Fruit fly (Drosophila melanogaster) whole organism, embryonic: ENCODE data around the gene CG11085.

Source experiments
- Ada2b ChIP-seq: fragments of 200-800 bp; sonication (Bioruptor generic); IDR thresholded peaks from 2 replicates; pipeline ENCODE4 v1.3.6; 2022; ENCODE audit warnings: missing biosample characterization, missing genetic modification characterization
- CG10209 ChIP-seq: fragments of 200-800 bp; sonication (Bioruptor generic); optimal IDR thresholded peaks from 3 replicates; lab custom pipeline; 2017; ENCODE audit warnings: missing biosample characterization, mild to moderate bottlenecking, missing genetic modification characterization, missing genetic modification reagents
- CG14710 ChIP-seq: fragments of 200-800 bp; sonication (Bioruptor generic); optimal IDR thresholded peaks from 3 replicates; lab custom pipeline; 2019; ENCODE audit warnings: missing biosample characterization, mild to moderate bottlenecking, missing genetic modification characterization, moderate library complexity
- CG15514 ChIP-seq: fragments of 200-800 bp; sonication (Bioruptor generic); optimal IDR thresholded peaks from 3 replicates; lab custom pipeline; 2017; ENCODE audit warnings: missing biosample characterization, missing genetic modification characterization, mild to moderate bottlenecking, moderate library complexity, missing genetic modification reagents
- CG16815 ChIP-seq: fragments of 200-800 bp; sonication (Bioruptor generic); optimal IDR thresholded peaks from 3 replicates; lab custom pipeline; 2017; ENCODE audit warnings: missing biosample characterization, mild to moderate bottlenecking, missing genetic modification characterization
- CG17328 ChIP-seq: fragments of 200-800 bp; sonication (Bioruptor generic); IDR thresholded peaks from 2 replicates; pipeline ENCODE4 v1.3.6; 2022; ENCODE audit warnings: missing biosample characterization, missing genetic modification characterization
- CG1832 ChIP-seq: fragments of 200-800 bp; sonication (Bioruptor generic); optimal IDR thresholded peaks from 2 replicates; lab custom pipeline; 2017; ENCODE audit warnings: missing biosample characterization, mild to moderate bottlenecking, missing genetic modification characterization, inconsistent platforms
- CG2712 ChIP-seq: fragments of 200-800 bp; optimal IDR thresholded peaks from 3 replicates; lab custom pipeline; 2019; ENCODE audit warnings: missing biosample characterization, mild to moderate bottlenecking, missing genetic modification characterization, moderate library complexity
- CG3838 ChIP-seq: fragments of 200-800 bp; sonication (Bioruptor generic); optimal IDR thresholded peaks from 3 replicates; lab custom pipeline; 2016; ENCODE audit warnings: missing biosample characterization, missing genetic modification characterization
- CG3847 ChIP-seq: fragments of 200-800 bp; sonication (Bioruptor generic); IDR thresholded peaks from 2 replicates; pipeline ENCODE4 v1.3.6; 2022; ENCODE audit warnings: missing biosample characterization, missing genetic modification characterization
- CG5180 ChIP-seq: fragments of 200-800 bp; sonication (Bioruptor generic); optimal IDR thresholded peaks from 3 replicates; lab custom pipeline; 2017; ENCODE audit warnings: missing biosample characterization, missing genetic modification characterization, mild to moderate bottlenecking, moderate library complexity, missing genetic modification reagents
- CG6683 ChIP-seq: fragments of 200-800 bp; sonication (Bioruptor generic); optimal IDR thresholded peaks from 2 replicates; lab custom pipeline; 2017; ENCODE audit warnings: missing biosample characterization, mild to moderate bottlenecking, missing genetic modification characterization, missing genetic modification reagents
- CG7786 ChIP-seq: fragments of 200-800 bp; sonication (Bioruptor generic); optimal IDR thresholded peaks from 2 replicates; lab custom pipeline; 2016; ENCODE audit warnings: missing biosample characterization, missing genetic modification characterization
- Chrac-16 ChIP-seq: fragments of 200-800 bp; sonication (Bioruptor generic); optimal IDR thresholded peaks from 3 replicates; lab custom pipeline; 2016; ENCODE audit warnings: missing biosample characterization, missing genetic modification characterization
- Deaf1 ChIP-seq: fragments of 200-800 bp; optimal IDR thresholded peaks from 3 replicates; lab custom pipeline; 2019; ENCODE audit warnings: missing biosample characterization, mild to moderate bottlenecking, missing genetic modification characterization, moderate library complexity
- Dref ChIP-seq: fragments of 200-800 bp; sonication (Bioruptor generic); IDR thresholded peaks from 2 replicates; pipeline ENCODE4 v1.3.6; 2022; ENCODE audit warnings: missing biosample characterization, missing genetic modification characterization
- Ets65A ChIP-seq: fragments of 200-800 bp; sonication (Bioruptor generic); peaks from one replicate; lab custom pipeline; 2016; ENCODE audit warnings: missing biosample characterization, missing genetic modification characterization
- Ets97D ChIP-seq: fragments of 200-800 bp; sonication (Bioruptor generic); optimal IDR thresholded peaks from 3 replicates; lab custom pipeline; 2016; ENCODE audit warnings: missing biosample characterization, missing genetic modification characterization
- H2.0 ChIP-seq: fragments of 200-800 bp; sonication (Bioruptor generic); IDR thresholded peaks from 2 replicates; pipeline ENCODE4 v1.3.6; 2022; ENCODE audit warnings: missing biosample characterization, missing genetic modification characterization
- HLH4C ChIP-seq: fragments of 200-800 bp; sonication (Bioruptor generic); IDR thresholded peaks from 3 replicates; pipeline ENCODE4 v1.3.6; 2022; ENCODE audit warnings: missing biosample characterization, missing genetic modification characterization; ENCODE audit not compliant: partially characterized antibody
- Kr ChIP-seq: fragments of 200-800 bp; sonication (Bioruptor generic); optimal IDR thresholded peaks from 2 replicates; lab custom pipeline; 2017; ENCODE audit warnings: missing biosample characterization, mild to moderate bottlenecking, missing genetic modification characterization
- MESR4 ChIP-seq: fragments of 200-800 bp; sonication (Bioruptor generic); optimal IDR thresholded peaks from 2 replicates; lab custom pipeline; 2018; ENCODE audit warnings: missing biosample characterization, mild to moderate bottlenecking, missing genetic modification characterization, moderate library complexity
- Med ChIP-seq: fragments of 200-800 bp; sonication (Bioruptor generic); peaks from one replicate; lab custom pipeline; 2016; ENCODE audit warnings: missing biosample characterization, missing genetic modification characterization, mild to moderate bottlenecking, inconsistent platforms, moderate library complexity
- Meics ChIP-seq: fragments of 200-800 bp; sonication (Bioruptor generic); optimal IDR thresholded peaks from 2 replicates; lab custom pipeline; 2017; ENCODE audit warnings: missing biosample characterization, mild to moderate bottlenecking, missing genetic modification characterization
- Nf-YC ChIP-seq: fragments of 200-800 bp; optimal IDR thresholded peaks from 3 replicates; lab custom pipeline; 2019; ENCODE audit warnings: missing biosample characterization, mild to moderate bottlenecking, missing genetic modification characterization, moderate library complexity
- Pdp1 ChIP-seq, 2 experiments: fragments of 200-800 bp; sonication (Bioruptor generic); optimal IDR thresholded peaks; 3 replicates each; lab custom pipeline; 2016; ENCODE audit warnings: missing biosample characterization in 2 of 2, missing genetic modification characterization in 2 of 2, mild to moderate bottlenecking in 1 of 2, moderate library complexity in 1 of 2
- amos ChIP-seq: fragments of 200-800 bp; sonication (Bioruptor generic); IDR thresholded peaks from 2 replicates; pipeline ENCODE4 v1.3.6; 2022; ENCODE audit warnings: missing biosample characterization, missing genetic modification characterization; ENCODE audit not compliant: partially characterized antibody
- ap ChIP-seq: fragments of 200-800 bp; sonication (Bioruptor generic); IDR thresholded peaks from 2 replicates; pipeline ENCODE4 v1.3.6; 2022; ENCODE audit warnings: missing biosample characterization, missing genetic modification characterization
- bbx ChIP-seq: fragments of 200-800 bp; sonication (Bioruptor generic); IDR thresholded peaks from 2 replicates; pipeline ENCODE4 v1.3.6; 2022; ENCODE audit warnings: missing biosample characterization, missing genetic modification characterization; ENCODE audit not compliant: partially characterized antibody
- bsh ChIP-seq, 2 experiments: fragments of 200-800 bp; sonication (Bioruptor generic); optimal IDR thresholded peaks; 2 replicates each; lab custom pipeline; 2017 to 2018; ENCODE audit warnings: mild to moderate bottlenecking in 2 of 2, missing biosample characterization in 2 of 2, missing genetic modification characterization in 2 of 2, moderate library complexity in 1 of 2
- dmrt11E ChIP-seq: fragments of 200-800 bp; sonication (Bioruptor generic); optimal IDR thresholded peaks from 3 replicates; lab custom pipeline; 2018; ENCODE audit warnings: missing biosample characterization, mild to moderate bottlenecking, missing genetic modification characterization, moderate library complexity
- eve ChIP-seq, 2 experiments: fragments of >200 bp; optimal IDR thresholded peaks; 2 replicates each; lab custom pipeline; 2017; ENCODE audit warnings: missing biosample characterization in 2 of 2, missing genetic modification characterization in 2 of 2
- fd3F ChIP-seq: fragments of 200-800 bp; sonication (Bioruptor generic); optimal IDR thresholded peaks from 2 replicates; lab custom pipeline; 2018; ENCODE audit warnings: missing biosample characterization, mild to moderate bottlenecking, missing genetic modification characterization, moderate library complexity
- insv ChIP-seq, 2 experiments: fragments of 200-800 bp; sonication (Bioruptor generic); optimal IDR thresholded peaks; 3 replicates each; lab custom pipeline; 2016 to 2018; ENCODE audit warnings: missing biosample characterization in 2 of 2, missing genetic modification characterization in 2 of 2
- inv ChIP-seq: fragments of 200-800 bp; sonication (Bioruptor generic); IDR thresholded peaks from 2 replicates; pipeline ENCODE4 v1.3.6; 2022; ENCODE audit warnings: missing biosample characterization, missing genetic modification characterization; ENCODE audit not compliant: partially characterized antibody
- jing ChIP-seq: fragments of 200-800 bp; sonication (Bioruptor generic); optimal IDR thresholded peaks from 2 replicates; lab custom pipeline; 2018; ENCODE audit warnings: missing biosample characterization, mild to moderate bottlenecking, missing genetic modification characterization
- luna ChIP-seq: fragments of 200-800 bp; sonication (Bioruptor generic); optimal IDR thresholded peaks from 2 replicates; lab custom pipeline; 2016; ENCODE audit warnings: missing biosample characterization, missing genetic modification characterization
- pfk ChIP-seq: fragments of 200-800 bp; sonication (Bioruptor generic); optimal IDR thresholded peaks from 2 replicates; lab custom pipeline; 2018; ENCODE audit warnings: missing biosample characterization, mild to moderate bottlenecking, missing genetic modification characterization, moderate library complexity
- pros ChIP-seq: fragments of 200-800 bp; sonication (Bioruptor generic); optimal IDR thresholded peaks from 3 replicates; lab custom pipeline; 2019; ENCODE audit warnings: missing biosample characterization, mild to moderate bottlenecking, missing genetic modification characterization, moderate library complexity
- sens ChIP-seq: fragments of 200-800 bp; sonication (Bioruptor generic); peaks from one replicate; lab custom pipeline; 2016; ENCODE audit warnings: missing biosample characterization, missing genetic modification characterization
- sqz ChIP-seq: fragments of 200-800 bp; sonication (Bioruptor generic); optimal IDR thresholded peaks from 3 replicates; lab custom pipeline; 2018; ENCODE audit warnings: missing biosample characterization, mild to moderate bottlenecking, missing genetic modification characterization
- stwl ChIP-seq: fragments of 200-800 bp; sonication (Bioruptor generic); optimal IDR thresholded peaks from 3 replicates; lab custom pipeline; 2018; ENCODE audit warnings: missing biosample characterization, mild to moderate bottlenecking, missing genetic modification characterization, moderate library complexity
- tgo ChIP-seq: fragments of 200-800 bp; sonication (Bioruptor generic); IDR thresholded peaks from 3 replicates; pipeline ENCODE4 v1.3.6; 2022; ENCODE audit warnings: missing biosample characterization, missing genetic modification characterization
- tio ChIP-seq: fragments of 200-800 bp; sonication (Bioruptor generic); optimal IDR thresholded peaks from 2 replicates; lab custom pipeline; 2017; ENCODE audit warnings: missing biosample characterization, missing genetic modification characterization, inconsistent platforms
- trem ChIP-seq: fragments of 200-800 bp; optimal IDR thresholded peaks from 3 replicates; lab custom pipeline; 2019; ENCODE audit warnings: missing biosample characterization, mild to moderate bottlenecking, missing genetic modification characterization, moderate library complexity
- twi ChIP-seq: fragments of 200-800 bp; optimal IDR thresholded peaks from 2 replicates; lab custom pipeline; 2019; ENCODE audit warnings: missing biosample characterization, mild to moderate bottlenecking, missing genetic modification characterization, moderate library complexity
- unc-4 ChIP-seq: fragments of 200-800 bp; sonication (Bioruptor generic); IDR thresholded peaks from 2 replicates; pipeline ENCODE4 v1.3.6; 2022; ENCODE audit warnings: missing biosample characterization, missing genetic modification characterization; ENCODE audit not compliant: partially characterized antibody
- vvl ChIP-seq: fragments of 200-800 bp; sonication (Bioruptor generic); IDR thresholded peaks from 2 replicates; pipeline ENCODE4 v1.3.6; 2022; ENCODE audit warnings: missing biosample characterization, missing genetic modification characterization

Gene CG11085

dm6 chrX:12658999-12659560 is 43.0 kb downstream of the CG11085 start, which contains the start of gene Tis11 (continued):
- TF ChIP-seq Pdp1 (GFP tag; optimal IDR thresholded peaks at IDR 0.05; lab: Kevin White, UChicago) (peak in 1 of 2 experiments; percentile 37), trem (peak; percentile 59), CG2712 (peak; percentile 16), Dref (GFP tag; lab: Robert Waterston, UW) (peak; percentile 50), Deaf1 (tag; lab: Kevin White, UChicago) (peak; percentile 58), CG3847 (GFP tag; lab: Robert Waterston, UW) (peak; percentile 70), amos (GFP tag; lab: Robert Waterston, UW) (peak; percentile 40; the same call in 1 of the 2 replicates), Ada2b (GFP tag; lab: Robert Waterston, UW) (no peak), bsh (GFP tag; optimal IDR thresholded peaks at IDR 0.05; lab: Kevin White, UChicago) (peak in 1 of 2 experiments; percentile 30), sqz (GFP tag; lab: Kevin White, UChicago) (peak; percentile 25), jing (GFP tag; lab: Kevin White, UChicago) (no peak), vvl (peak; percentile 41; the same call in 1 of the 2 replicates), Med (GFP tag; lab: Kevin White, UChicago) (peak; percentile 90), CG10209 (GFP tag; lab: Kevin White, UChicago) (peak; percentile 9), CG16815 (GFP tag; lab: Kevin White, UChicago) (no peak), CG14710 (peak; percentile 63), bbx (GFP tag; lab: Robert Waterston, UW) (peak; percentile 53; the same call in 1 of the 2 replicates), Ets97D (GFP tag; lab: Kevin White, UChicago) (peak; percentile 75), Ets65A (GFP tag; lab: Kevin White, UChicago) (peak; percentile 93), stwl (tag; lab: Kevin White, UChicago) (peak; percentile 18), sens (GFP tag; lab: Kevin White, UChicago) (peak; percentile 80), Nf-YC (peak; percentile 3), CG15514 (GFP tag; lab: Kevin White, UChicago) (peak; percentile 75), HLH4C (peak; percentile 56; the same call in 1 of the 3 replicates), unc-4 (GFP tag; lab: Robert Waterston, UW) (peak; percentile 55), MESR4 (GFP tag; lab: Kevin White, UChicago) (peak; percentile 15)

- TF ChIP-seq luna (GFP tag; lab: Kevin White, UChicago) (no peak), pros (GFP tag; lab: Kevin White, UChicago) (peak; percentile 86), H2.0 (GFP tag; lab: Robert Waterston, UW) (no peak), fd3F (GFP tag; lab: Kevin White, UChicago) (no peak), insv (GFP tag; optimal IDR thresholded peaks at IDR 0.05; lab: Kevin White, UChicago) (peak in 1 of 2 experiments; percentile 33), Chrac-16 (no peak), CG6683 (GFP tag; lab: Kevin White, UChicago) (no peak), ap (GFP tag; lab: Robert Waterston, UW) (no peak), eve (GFP tag; optimal IDR thresholded peaks at IDR 0.05; lab: Kevin White, UChicago) (peak in 1 of 2 experiments; percentile 10), CG1832 (GFP tag; lab: Kevin White, UChicago) (no peak), CG17328 (no peak), Kr (peak; percentile 17), pfk (GFP tag; lab: Kevin White, UChicago) (peak; percentile 34), CG7786 (GFP tag; lab: Kevin White, UChicago) (no peak), inv (GFP tag; lab: Robert Waterston, UW) (no peak), trem (no peak), dmrt11E (tag; lab: Kevin White, UChicago) (peak; percentile 15), Meics (GFP tag; lab: Kevin White, UChicago) (no peak), twi (tag; lab: Kevin White, UChicago) (peak; percentile 69), tgo (GFP tag; lab: Robert Waterston, UW) (no peak), tio (GFP tag; lab: Kevin White, UChicago) (no peak), CG3838 (no peak), CG5180 (GFP tag; lab: Kevin White, UChicago) (peak; percentile 1), CG14710 (no peak)
Observed at dm6 chrX:12660030-12660630, 44.0 kb downstream of the CG11085 start.
